Worm (Caenorhabditis elegans): ENCODE measurements around the gene flp-23.

ce11 chrIII:8614490-8614889 is 36.1 kb upstream of the flp-23 start, which contains the start of gene rha-2:
- TF ChIP-seq sox-4 (tag; optimal IDR thresholded peaks at IDR 0.05) (no peak), nfya-1 (tag; optimal IDR thresholded peaks at IDR 0.05) (no peak), fkh-10 (GFP tag; optimal IDR thresholded peaks at IDR 0.05) (no peak), C08G9.2 (tag; optimal IDR thresholded peaks at IDR 0.05) (no peak), T23F11.4 (GFP tag; optimal IDR thresholded peaks at IDR 0.05) (no peak), elt-2 (tag; optimal IDR thresholded peaks at IDR 0.05) (no peak), nhr-11 (tag; optimal IDR thresholded peaks at IDR 0.05) (no peak), fkh-6 (tag; optimal IDR thresholded peaks at IDR 0.05) (no peak), dve-1 (tag; optimal IDR thresholded peaks at IDR 0.05) (no peak)

Data from whole organism, late embryonic.